Worm (Caenorhabditis elegans): ENCODE measurements around the gene H10E21.5.

H10E21.5 gene

DNA sequence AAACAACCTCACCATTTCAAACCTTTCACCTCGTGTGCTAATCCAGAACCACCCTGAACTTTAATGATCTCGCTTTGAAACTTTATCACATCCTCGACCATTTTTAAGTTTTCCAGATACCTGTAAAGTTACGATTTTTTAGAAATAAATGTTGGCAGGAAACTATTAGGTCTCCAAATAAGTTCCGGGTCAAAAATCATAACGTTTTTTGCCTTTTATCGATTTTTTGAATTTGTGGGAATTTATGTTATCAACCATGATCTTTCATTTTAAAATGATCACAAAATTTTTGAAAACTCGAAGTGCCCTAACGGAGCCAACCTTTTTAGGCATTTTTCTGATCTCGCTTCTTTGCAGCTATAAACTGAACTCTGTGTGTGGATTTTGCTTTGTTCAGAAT is 37.3 kb upstream of the H10E21.5 start, which contains the start of gene btb-5:
Gene btb-5, minus strand, starts transcription at position 101 of the 400 bp plus-strand sequence.
- TF ChIP-seq med-1 (GFP tag; optimal IDR thresholded peaks at IDR 0.05; ENCODE audit: insufficient read depth), result no peak
- TF ChIP-seq tab-1 (GFP tag; IDR thresholded peaks at IDR 0.05), result no peak
- no peak for TF ChIP-seq ztf-29 (GFP tag; IDR thresholded peaks at IDR 0.05)
- no peak for TF ChIP-seq cog-1 (tag; optimal IDR thresholded peaks at IDR 0.05)
- TF ChIP-seq klf-2 (GFP tag; conservative IDR thresholded peaks at IDR 0.05), result no peak
- no peak for TF ChIP-seq T22C8.4 (GFP tag; IDR thresholded peaks at IDR 0.05)
- no peak for TF ChIP-seq ztf-23 (GFP tag; IDR thresholded peaks at IDR 0.05)
- no peak for TF ChIP-seq ref-1 (GFP tag; conservative IDR thresholded peaks at IDR 0.05)
- no peak for TF ChIP-seq flt-1 (GFP tag; IDR thresholded peaks at IDR 0.05)

DNA sequence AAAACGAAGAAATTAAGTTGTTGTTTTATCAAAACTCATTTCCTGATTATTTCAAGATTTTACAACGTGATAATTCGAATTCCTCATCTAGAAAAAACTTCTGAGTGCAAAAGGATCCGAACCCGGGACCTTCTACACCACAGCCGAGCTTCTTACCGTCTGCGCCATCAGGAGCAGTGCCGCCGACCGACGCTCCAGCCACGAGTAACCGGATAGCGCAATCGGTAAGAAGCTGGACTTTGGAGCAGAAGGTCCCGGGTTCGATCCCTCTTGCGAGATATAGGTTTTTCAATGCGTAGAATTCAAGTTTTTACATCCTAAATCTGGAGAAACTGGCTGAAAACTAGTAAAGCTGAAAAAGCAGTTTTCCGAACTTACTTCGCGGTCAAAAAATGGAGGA is 29.9 kb upstream of the H10E21.5 start:
- TF ChIP-seq T22C8.4 (GFP tag; IDR thresholded peaks at IDR 0.05), result no peak
- TF ChIP-seq flt-1 (GFP tag; IDR thresholded peaks at IDR 0.05), result no peak
- no peak for TF ChIP-seq med-1 (GFP tag; optimal IDR thresholded peaks at IDR 0.05; ENCODE audit: insufficient read depth)
- no peak for TF ChIP-seq ref-1 (GFP tag; conservative IDR thresholded peaks at IDR 0.05)
- TF ChIP-seq ztf-29 (GFP tag; IDR thresholded peaks at IDR 0.05), result no peak
- no peak for TF ChIP-seq klf-2 (GFP tag; conservative IDR thresholded peaks at IDR 0.05)

DNA sequence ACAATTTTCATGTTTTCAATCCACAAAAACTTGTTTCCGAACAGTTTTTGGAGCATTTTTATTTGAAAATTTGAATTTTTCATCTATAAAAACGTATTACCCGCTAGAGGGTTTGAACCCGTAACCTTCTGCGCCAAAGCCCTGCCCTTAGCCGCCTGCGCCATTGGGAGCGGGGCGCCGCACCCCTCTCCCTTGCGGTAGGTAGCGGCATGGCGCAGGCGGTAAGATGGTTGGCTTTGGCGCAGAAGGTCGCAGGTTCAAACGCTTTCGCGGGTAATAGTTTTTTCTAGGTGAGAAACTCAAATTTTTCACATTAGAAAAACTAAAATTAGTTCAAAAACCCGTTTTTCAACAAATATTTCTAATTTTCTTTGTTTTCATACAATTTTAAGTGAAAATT is 27.9 kb upstream of the H10E21.5 start:
- TF ChIP-seq med-1 (GFP tag; optimal IDR thresholded peaks at IDR 0.05; ENCODE audit: insufficient read depth) (no peak), tab-1 (GFP tag; IDR thresholded peaks at IDR 0.05) (no peak), flt-1 (GFP tag; IDR thresholded peaks at IDR 0.05) (no peak), cog-1 (tag; optimal IDR thresholded peaks at IDR 0.05) (no peak), ref-1 (GFP tag; conservative IDR thresholded peaks at IDR 0.05) (no peak), ztf-23 (GFP tag; IDR thresholded peaks at IDR 0.05) (no peak), klf-2 (GFP tag; conservative IDR thresholded peaks at IDR 0.05) (no peak), T22C8.4 (GFP tag; IDR thresholded peaks at IDR 0.05) (no peak), ztf-29 (GFP tag; IDR thresholded peaks at IDR 0.05) (no peak)

DNA sequence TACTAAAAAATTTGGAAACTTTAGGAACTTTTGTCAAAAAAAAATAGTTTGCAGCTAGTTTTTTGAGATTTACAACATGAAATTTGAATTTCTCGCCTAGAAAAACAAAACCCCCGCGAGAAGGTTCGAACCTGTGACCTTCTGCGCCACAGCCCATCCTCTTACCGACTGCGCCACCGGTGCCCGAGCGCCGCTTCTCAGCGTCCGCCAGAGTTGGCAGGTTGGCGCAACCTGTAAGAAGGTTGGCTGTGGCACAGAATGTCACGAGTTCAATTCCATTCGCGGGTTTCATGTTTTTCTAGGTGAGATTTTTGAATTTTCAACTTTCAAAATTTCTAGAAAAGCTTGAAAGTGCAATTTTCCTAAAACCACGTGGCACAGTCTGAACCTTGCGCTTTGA is 26.7 kb upstream of the H10E21.5 start:
- TF ChIP-seq med-1 (GFP tag; optimal IDR thresholded peaks at IDR 0.05; ENCODE audit: insufficient read depth) (no peak), klf-2 (GFP tag; conservative IDR thresholded peaks at IDR 0.05) (no peak), ztf-23 (GFP tag; IDR thresholded peaks at IDR 0.05) (no peak), flt-1 (GFP tag; IDR thresholded peaks at IDR 0.05) (no peak), cog-1 (tag; optimal IDR thresholded peaks at IDR 0.05) (no peak), tab-1 (GFP tag; IDR thresholded peaks at IDR 0.05) (no peak), T22C8.4 (GFP tag; IDR thresholded peaks at IDR 0.05) (no peak), ref-1 (GFP tag; conservative IDR thresholded peaks at IDR 0.05) (no peak), ztf-29 (GFP tag; IDR thresholded peaks at IDR 0.05) (no peak)

DNA sequence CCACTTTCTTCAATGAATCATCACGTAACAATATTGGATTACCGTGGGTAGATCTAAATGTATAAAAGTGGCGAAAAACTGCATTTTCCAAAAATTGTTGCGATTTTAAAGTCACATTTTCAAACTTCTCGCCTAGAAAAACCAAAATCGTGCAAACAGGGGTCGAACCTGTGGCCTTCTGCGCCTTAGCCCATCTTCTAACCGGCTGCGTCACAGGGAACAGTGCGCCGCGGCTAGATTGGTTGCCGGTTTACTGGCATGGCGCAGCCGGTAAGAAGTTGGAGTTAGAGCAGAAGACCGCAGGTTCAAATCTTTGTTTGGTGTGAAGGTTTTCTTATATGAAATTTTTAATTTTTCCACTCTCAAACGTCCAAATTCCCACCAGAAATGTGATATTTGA is 25.3 kb upstream of the H10E21.5 start:
- TF ChIP-seq klf-2 (GFP tag; conservative IDR thresholded peaks at IDR 0.05) (0 out of 2 replicates have a peak, but pooled peaks have one; percentile 39), ref-1 (GFP tag; conservative IDR thresholded peaks at IDR 0.05) (no peak)

DNA sequence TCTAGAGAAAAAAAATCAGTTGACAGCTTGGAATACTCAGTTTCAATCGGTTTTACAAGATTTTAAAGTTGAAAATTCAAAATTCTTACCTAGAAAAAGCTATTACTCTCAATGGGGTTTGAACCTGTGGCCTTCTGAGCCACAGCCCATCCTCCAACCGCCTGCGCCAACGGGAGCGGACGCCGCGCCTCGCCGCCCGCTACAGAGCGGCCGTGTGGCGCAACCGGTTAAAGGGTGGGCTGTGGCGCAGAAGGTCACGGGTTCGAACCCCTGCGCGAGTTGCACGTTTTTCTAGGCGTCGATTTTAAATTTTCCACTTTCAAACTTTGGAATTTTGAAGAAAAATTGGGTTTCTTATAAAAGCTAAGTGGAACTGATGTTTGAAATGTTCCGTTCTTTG is 24.6 kb upstream of the H10E21.5 start:
- TF ChIP-seq flt-1 (GFP tag; IDR thresholded peaks at IDR 0.05), result 0 out of 2 replicates have a peak, but pooled peaks have one; percentile 9
- no peak for TF ChIP-seq med-1 (GFP tag; optimal IDR thresholded peaks at IDR 0.05; ENCODE audit: insufficient read depth)

DNA sequence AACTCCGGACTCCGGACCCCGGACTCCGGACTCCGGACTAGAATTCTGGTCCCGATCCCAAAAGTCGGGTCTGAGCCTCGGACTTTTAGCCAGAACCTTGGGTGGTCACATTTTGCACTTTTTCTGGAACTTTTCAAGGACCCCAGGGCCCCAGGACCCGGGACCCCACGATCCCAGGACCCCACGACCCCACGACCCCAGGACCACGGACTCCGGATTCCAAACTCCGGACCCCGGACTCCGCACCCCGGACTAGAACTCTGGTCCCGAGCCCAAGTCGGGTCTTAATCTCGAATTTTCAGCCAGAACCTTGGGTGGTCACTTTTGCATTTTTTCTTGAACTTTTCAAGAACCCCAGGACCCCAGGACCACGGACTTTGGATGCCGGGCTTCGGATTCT is 19.0 kb upstream of the H10E21.5 start:
- no peak for TF ChIP-seq ztf-29 (GFP tag; IDR thresholded peaks at IDR 0.05)
- TF ChIP-seq T22C8.4 (GFP tag; IDR thresholded peaks at IDR 0.05), result no peak
- TF ChIP-seq flt-1 (GFP tag; IDR thresholded peaks at IDR 0.05), result no peak
- no peak for TF ChIP-seq med-1 (GFP tag; optimal IDR thresholded peaks at IDR 0.05; ENCODE audit: insufficient read depth)
- no peak for TF ChIP-seq cog-1 (tag; optimal IDR thresholded peaks at IDR 0.05)
- TF ChIP-seq ztf-23 (GFP tag; IDR thresholded peaks at IDR 0.05), result no peak
- TF ChIP-seq klf-2 (GFP tag; conservative IDR thresholded peaks at IDR 0.05), result no peak
- TF ChIP-seq tab-1 (GFP tag; IDR thresholded peaks at IDR 0.05), result no peak
- TF ChIP-seq ref-1 (GFP tag; conservative IDR thresholded peaks at IDR 0.05), result no peak

DNA sequence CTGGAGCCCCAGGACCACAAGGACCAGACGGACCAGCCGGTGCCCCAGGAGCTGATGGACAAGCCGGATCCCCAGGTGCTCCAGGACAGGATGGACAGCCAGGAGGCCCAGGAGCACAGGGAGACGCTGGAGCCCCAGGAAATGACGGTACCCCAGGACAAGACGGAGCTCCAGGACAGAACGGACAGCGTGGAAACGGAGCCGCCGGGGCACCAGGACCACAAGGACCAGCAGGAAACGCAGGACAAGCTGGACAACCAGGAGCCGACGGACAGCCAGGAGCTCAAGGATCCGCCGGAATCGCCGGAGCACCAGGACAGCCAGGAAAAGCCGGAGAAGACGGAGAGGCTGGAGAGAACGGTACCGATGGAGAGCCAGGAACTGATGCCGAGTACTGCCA is 17.7 kb upstream of the H10E21.5 start:
- TF ChIP-seq tab-1 (GFP tag; IDR thresholded peaks at IDR 0.05), result no peak
- TF ChIP-seq ref-1 (GFP tag; conservative IDR thresholded peaks at IDR 0.05), result no peak
- no peak for TF ChIP-seq T22C8.4 (GFP tag; IDR thresholded peaks at IDR 0.05)
- TF ChIP-seq ztf-29 (GFP tag; IDR thresholded peaks at IDR 0.05), result no peak
- TF ChIP-seq klf-2 (GFP tag; conservative IDR thresholded peaks at IDR 0.05), result no peak
- TF ChIP-seq med-1 (GFP tag; optimal IDR thresholded peaks at IDR 0.05; ENCODE audit: insufficient read depth), result no peak
- no peak for TF ChIP-seq flt-1 (GFP tag; IDR thresholded peaks at IDR 0.05)
- no peak for TF ChIP-seq ztf-23 (GFP tag; IDR thresholded peaks at IDR 0.05)
- TF ChIP-seq cog-1 (tag; optimal IDR thresholded peaks at IDR 0.05), result no peak

DNA sequence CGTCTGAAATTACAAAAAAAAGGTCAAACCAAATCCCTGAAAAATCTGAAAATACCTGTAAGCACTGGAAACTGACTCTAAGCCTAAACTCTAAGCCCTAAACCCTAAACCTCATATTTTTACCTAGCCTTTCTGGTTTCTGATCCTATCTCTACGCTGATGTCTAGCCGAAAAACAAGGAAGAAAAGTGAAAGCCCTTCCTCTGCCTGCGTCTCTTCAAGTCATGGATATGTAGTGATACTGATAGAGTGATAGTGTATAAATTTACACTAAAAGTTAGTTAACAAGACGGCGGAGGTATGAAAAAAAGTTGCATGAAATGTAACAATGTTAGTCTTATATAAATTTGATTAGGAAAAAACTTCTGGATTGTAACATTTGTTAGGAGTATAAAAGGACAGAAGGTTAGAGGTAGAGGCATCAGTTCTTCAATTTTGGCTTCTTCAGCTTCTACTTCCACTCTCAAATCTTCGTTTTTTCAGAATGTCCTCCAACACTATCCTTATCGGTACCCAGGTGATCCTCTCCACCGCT is 16.9 kb upstream of the H10E21.5 start, which contains the start of gene col-88:
Gene col-88, plus strand, starts transcription at position 484 of the 534 bp plus-strand sequence.
- TF ChIP-seq ref-1 (GFP tag; conservative IDR thresholded peaks at IDR 0.05), result no peak
- TF ChIP-seq T22C8.4 (GFP tag; IDR thresholded peaks at IDR 0.05), result no peak
- no peak for TF ChIP-seq klf-2 (GFP tag; conservative IDR thresholded peaks at IDR 0.05)
- no peak for TF ChIP-seq tab-1 (GFP tag; IDR thresholded peaks at IDR 0.05)
- TF ChIP-seq flt-1 (GFP tag; IDR thresholded peaks at IDR 0.05), result no peak
- no peak for TF ChIP-seq cog-1 (tag; optimal IDR thresholded peaks at IDR 0.05)
- TF ChIP-seq med-1 (GFP tag; optimal IDR thresholded peaks at IDR 0.05; ENCODE audit: insufficient read depth), result no peak
- TF ChIP-seq ztf-29 (GFP tag; IDR thresholded peaks at IDR 0.05), result no peak
- no peak for TF ChIP-seq ztf-23 (GFP tag; IDR thresholded peaks at IDR 0.05)

DNA sequence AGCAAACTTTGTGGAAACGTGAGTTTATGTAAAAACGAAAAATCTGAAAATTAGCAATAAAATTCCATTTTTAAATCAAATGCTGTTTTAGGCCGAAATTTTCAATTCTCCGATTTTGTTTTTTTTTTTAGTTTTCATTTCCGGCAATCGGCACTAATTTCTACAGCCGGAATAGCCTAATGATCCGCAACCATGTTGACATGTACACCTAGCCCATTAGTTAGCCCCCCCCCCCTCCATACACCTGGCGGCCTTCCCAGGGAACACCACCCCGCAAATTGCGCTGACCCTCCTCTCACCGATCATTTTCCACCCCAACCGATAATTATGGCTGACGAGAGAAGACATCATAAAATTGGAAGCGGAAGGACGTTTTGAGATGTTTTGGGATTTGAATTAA is 15.8 kb upstream of the H10E21.5 start:
- TF ChIP-seq ztf-29 (GFP tag; IDR thresholded peaks at IDR 0.05) (no peak), med-1 (GFP tag; optimal IDR thresholded peaks at IDR 0.05; ENCODE audit: insufficient read depth) (no peak), ref-1 (GFP tag; conservative IDR thresholded peaks at IDR 0.05) (no peak), T22C8.4 (GFP tag; IDR thresholded peaks at IDR 0.05) (no peak), flt-1 (GFP tag; IDR thresholded peaks at IDR 0.05) (no peak), cog-1 (tag; optimal IDR thresholded peaks at IDR 0.05) (no peak), tab-1 (GFP tag; IDR thresholded peaks at IDR 0.05) (no peak), ztf-23 (GFP tag; IDR thresholded peaks at IDR 0.05) (no peak), klf-2 (GFP tag; conservative IDR thresholded peaks at IDR 0.05) (no peak)

Measured in whole organism, midembryonic.